Worm (Caenorhabditis elegans): Measurements from ENCODE around the gene F25D1.3.

F25D1.3 gene

ce11 chrV:10539114-10539513 is 10.6 kb downstream of the F25D1.3 start, which contains the start of gene F25D1.8:
Gene F25D1.8 (plus strand): TSS chrV:10539414.
- TF ChIP-seq sea-1 (GFP tag; conservative IDR thresholded peaks at IDR 0.05) (no peak), aly-1 (tag; optimal IDR thresholded peaks at IDR 0.05) (no peak)

- TF ChIP-seq pes-1 (GFP tag; IDR thresholded peaks at IDR 0.05) (no peak), ets-7 (tag; optimal IDR thresholded peaks at IDR 0.05) (no peak), ceh-13 (GFP tag; optimal IDR thresholded peaks at IDR 0.05) (no peak), tbx-11 (GFP tag; IDR thresholded peaks at IDR 0.05) (no peak), hnd-1 (tag; optimal IDR thresholded peaks at IDR 0.05) (no peak), tra-4 (tag; optimal IDR thresholded peaks at IDR 0.05) (no peak), hmg-4 (GFP tag; optimal IDR thresholded peaks at IDR 0.05) (no peak), F13C5.2 (tag; optimal IDR thresholded peaks at IDR 0.05) (no peak)
These were observed 11.5 kb downstream of the F25D1.3 start, which contains the start of gene degt-1 for ce11 chrV:10540024-10540423. Gene degt-1 (plus strand): TSS chrV:10540324.

- no peak for TF ChIP-seq B0310.2 (tag; optimal IDR thresholded peaks at IDR 0.05)
- no peak for TF ChIP-seq aly-1 (tag; optimal IDR thresholded peaks at IDR 0.05)
- no peak for TF ChIP-seq hnd-1 (tag; optimal IDR thresholded peaks at IDR 0.05)
- TF ChIP-seq pes-1 (GFP tag; IDR thresholded peaks at IDR 0.05): no peak
- no peak for TF ChIP-seq tbx-37 (GFP tag; conservative IDR thresholded peaks at IDR 0.05)
- TF ChIP-seq sea-1 (GFP tag; conservative IDR thresholded peaks at IDR 0.05): no peak
- no peak for TF ChIP-seq hmg-4 (GFP tag; optimal IDR thresholded peaks at IDR 0.05)
- TF ChIP-seq F13C5.2 (tag; optimal IDR thresholded peaks at IDR 0.05): no peak
- TF ChIP-seq flt-1 (GFP tag; IDR thresholded peaks at IDR 0.05): no peak
These were observed 18.2 kb downstream of the F25D1.3 start, which contains the start of gene F25D1.5 for ce11 chrV:10546749-10547148. Gene F25D1.5 (minus strand): TSS chrV:10546783.

ce11 chrV:10548981-10549380 is 20.5 kb downstream of the F25D1.3 start, which contains the start of gene srd-34:
Gene srd-34 (minus strand): TSS chrV:10549081.
- TF ChIP-seq B0310.2 (tag; optimal IDR thresholded peaks at IDR 0.05): no peak
- TF ChIP-seq sea-1 (GFP tag; conservative IDR thresholded peaks at IDR 0.05): no peak
- no peak for TF ChIP-seq tbx-37 (GFP tag; conservative IDR thresholded peaks at IDR 0.05)
- TF ChIP-seq ceh-36 (tag; optimal IDR thresholded peaks at IDR 0.05): no peak
- no peak for TF ChIP-seq tbx-11 (GFP tag; IDR thresholded peaks at IDR 0.05)
- no peak for TF ChIP-seq aly-1 (tag; optimal IDR thresholded peaks at IDR 0.05)
- TF ChIP-seq pes-1 (GFP tag; IDR thresholded peaks at IDR 0.05): no peak
- no peak for TF ChIP-seq hmbx-1 (tag; optimal IDR thresholded peaks at IDR 0.05)
- no peak for TF ChIP-seq flt-1 (GFP tag; IDR thresholded peaks at IDR 0.05)
- no peak for TF ChIP-seq ama-1 (optimal IDR thresholded peaks at IDR 0.05)
- TF ChIP-seq scrt-1 (GFP tag; IDR thresholded peaks at IDR 0.05): no peak
- no peak for TF ChIP-seq F13C5.2 (tag; optimal IDR thresholded peaks at IDR 0.05)
- no peak for TF ChIP-seq hmg-4 (GFP tag; optimal IDR thresholded peaks at IDR 0.05)
- no peak for TF ChIP-seq tra-4 (tag; optimal IDR thresholded peaks at IDR 0.05)
- no peak for TF ChIP-seq hnd-1 (tag; optimal IDR thresholded peaks at IDR 0.05)
- no peak for TF ChIP-seq ets-7 (tag; optimal IDR thresholded peaks at IDR 0.05)
- no peak for TF ChIP-seq ceh-13 (GFP tag; optimal IDR thresholded peaks at IDR 0.05)

- no peak for TF ChIP-seq pes-1 (GFP tag; IDR thresholded peaks at IDR 0.05)
- TF ChIP-seq hmg-4 (GFP tag; optimal IDR thresholded peaks at IDR 0.05): no peak
- no peak for TF ChIP-seq scrt-1 (GFP tag; IDR thresholded peaks at IDR 0.05)
- TF ChIP-seq ceh-36 (tag; optimal IDR thresholded peaks at IDR 0.05): no peak
- no peak for TF ChIP-seq aly-1 (tag; optimal IDR thresholded peaks at IDR 0.05)
- TF ChIP-seq ceh-13 (GFP tag; optimal IDR thresholded peaks at IDR 0.05): no peak
- TF ChIP-seq F13C5.2 (tag; optimal IDR thresholded peaks at IDR 0.05): no peak
- TF ChIP-seq sea-1 (GFP tag; conservative IDR thresholded peaks at IDR 0.05): no peak
- TF ChIP-seq tbx-11 (GFP tag; IDR thresholded peaks at IDR 0.05): no peak
- TF ChIP-seq hmbx-1 (tag; optimal IDR thresholded peaks at IDR 0.05): no peak
- no peak for TF ChIP-seq ets-7 (tag; optimal IDR thresholded peaks at IDR 0.05)
- no peak for TF ChIP-seq B0310.2 (tag; optimal IDR thresholded peaks at IDR 0.05)
- TF ChIP-seq ama-1 (optimal IDR thresholded peaks at IDR 0.05): no peak
- no peak for TF ChIP-seq flt-1 (GFP tag; IDR thresholded peaks at IDR 0.05)
- TF ChIP-seq tbx-37 (GFP tag; conservative IDR thresholded peaks at IDR 0.05): no peak
- TF ChIP-seq hnd-1 (tag; optimal IDR thresholded peaks at IDR 0.05): no peak
- no peak for TF ChIP-seq tra-4 (tag; optimal IDR thresholded peaks at IDR 0.05)
These were observed 21.2 kb downstream of the F25D1.3 start, which contains the start of gene F32G8.2 for ce11 chrV:10549717-10550116. Gene F32G8.2 (plus strand): TSS chrV:10550017.

ce11 chrV:10555239-10555638 is 26.7 kb downstream of the F25D1.3 start, which contains the start of gene F32G8.3:
Gene F32G8.3 (minus strand): TSS chrV:10555339.
- TF ChIP-seq hmbx-1 (tag; optimal IDR thresholded peaks at IDR 0.05) (no peak), tra-4 (tag; optimal IDR thresholded peaks at IDR 0.05) (no peak), pes-1 (GFP tag; IDR thresholded peaks at IDR 0.05) (no peak), ceh-13 (GFP tag; optimal IDR thresholded peaks at IDR 0.05) (no peak), ama-1 (optimal IDR thresholded peaks at IDR 0.05) (no peak)

- TF ChIP-seq ets-7 (tag; optimal IDR thresholded peaks at IDR 0.05) (no peak), ceh-36 (tag; optimal IDR thresholded peaks at IDR 0.05) (no peak), pes-1 (GFP tag; IDR thresholded peaks at IDR 0.05) (no peak), tbx-37 (GFP tag; conservative IDR thresholded peaks at IDR 0.05) (no peak), B0310.2 (tag; optimal IDR thresholded peaks at IDR 0.05) (no peak), flt-1 (GFP tag; IDR thresholded peaks at IDR 0.05) (no peak), ama-1 (optimal IDR thresholded peaks at IDR 0.05) (no peak), sea-1 (GFP tag; conservative IDR thresholded peaks at IDR 0.05) (no peak), hmg-4 (GFP tag; optimal IDR thresholded peaks at IDR 0.05) (no peak), aly-1 (tag; optimal IDR thresholded peaks at IDR 0.05) (no peak), tbx-11 (GFP tag; IDR thresholded peaks at IDR 0.05) (no peak), hnd-1 (tag; optimal IDR thresholded peaks at IDR 0.05) (no peak), hmbx-1 (tag; optimal IDR thresholded peaks at IDR 0.05) (no peak), tra-4 (tag; optimal IDR thresholded peaks at IDR 0.05) (no peak), scrt-1 (GFP tag; IDR thresholded peaks at IDR 0.05) (no peak), ceh-13 (GFP tag; optimal IDR thresholded peaks at IDR 0.05) (no peak), F13C5.2 (tag; optimal IDR thresholded peaks at IDR 0.05) (no peak)
These were observed 27.8 kb downstream of the F25D1.3 start for ce11 chrV:10556362-10556761.

ce11 chrV:10557094-10557493 is 28.6 kb downstream of the F25D1.3 start:
- TF ChIP-seq tra-4 (tag; optimal IDR thresholded peaks at IDR 0.05) (no peak), ceh-13 (GFP tag; optimal IDR thresholded peaks at IDR 0.05) (no peak), hmg-4 (GFP tag; optimal IDR thresholded peaks at IDR 0.05) (no peak), F13C5.2 (tag; optimal IDR thresholded peaks at IDR 0.05) (no peak), flt-1 (GFP tag; IDR thresholded peaks at IDR 0.05) (no peak), hmbx-1 (tag; optimal IDR thresholded peaks at IDR 0.05) (no peak), ama-1 (optimal IDR thresholded peaks at IDR 0.05) (no peak), tbx-37 (GFP tag; conservative IDR thresholded peaks at IDR 0.05) (no peak), aly-1 (tag; optimal IDR thresholded peaks at IDR 0.05) (no peak)
